Worm (Caenorhabditis elegans): ENCODE results near the gene Y43B11AL.1.

- TF ChIP-seq ref-1 (GFP tag; conservative IDR thresholded peaks at IDR 0.05) (no peak), T22C8.4 (GFP tag; IDR thresholded peaks at IDR 0.05) (no peak), med-1 (GFP tag; optimal IDR thresholded peaks at IDR 0.05; ENCODE audit: insufficient read depth) (no peak), ztf-23 (GFP tag; IDR thresholded peaks at IDR 0.05) (no peak), klf-2 (GFP tag; conservative IDR thresholded peaks at IDR 0.05) (no peak), flt-1 (GFP tag; IDR thresholded peaks at IDR 0.05) (no peak), cog-1 (tag; optimal IDR thresholded peaks at IDR 0.05) (no peak), tab-1 (GFP tag; IDR thresholded peaks at IDR 0.05) (no peak), ztf-29 (GFP tag; IDR thresholded peaks at IDR 0.05) (no peak)
These were observed 2.3 kb downstream of the Y43B11AL.1 start for ce11 chrIV:7067446-7067845.
